Worm (Caenorhabditis elegans) whole organism, young adult: ENCODE measurements around the gene unc-33.

Source experiments
- B0261.1 ChIP-seq: sonication (generic microtip); optimal IDR thresholded peaks from 2 replicates; lab custom pipeline; 2016; ENCODE audit warnings: mild to moderate bottlenecking, missing genetic modification characterization, moderate library complexity, missing compliant biosample characterization
- C06A6.2 ChIP-seq: fragments of 200-800 bp; sonication (Bioruptor generic); conservative IDR thresholded peaks from 2 replicates; pipeline ENCODE4 v1.3.6; 2022; ENCODE audit warnings: missing genetic modification characterization, missing compliant biosample characterization
- K11D2.4 ChIP-seq: fragments of 200-800 bp; sonication (Bioruptor generic); IDR thresholded peaks from 2 replicates; pipeline ENCODE4 v1.3.6; 2022; ENCODE audit warnings: missing genetic modification reagents, missing genetic modification characterization, missing compliant biosample characterization
- T07F8.4 ChIP-seq: sonication (generic microtip); optimal IDR thresholded peaks from 2 replicates; lab custom pipeline; 2016; ENCODE audit warnings: mild to moderate bottlenecking, missing genetic modification characterization, moderate library complexity, missing compliant biosample characterization
- Y56A3A.18 ChIP-seq: fragments of 200-800 bp; sonication (Bioruptor generic); IDR thresholded peaks from 2 replicates; pipeline ENCODE4 v1.3.6; 2022; ENCODE audit warnings: missing genetic modification reagents, missing genetic modification characterization, missing compliant biosample characterization
- Y79H2A.3 ChIP-seq: fragments of 200-800 bp; sonication (Bioruptor generic); conservative IDR thresholded peaks from 2 replicates; pipeline ENCODE4 v1.3.6; 2022; ENCODE audit warnings: missing genetic modification reagents, missing genetic modification characterization, missing compliant biosample characterization
- Y95B8A.8 ChIP-seq: fragments of 200-800 bp; sonication (Bioruptor generic); IDR thresholded peaks from 2 replicates; pipeline ENCODE4 v1.3.6; 2022; ENCODE audit warnings: missing genetic modification reagents, missing genetic modification characterization, missing compliant biosample characterization
- akir-1 ChIP-seq: fragments of 200-800 bp; sonication (Bioruptor generic); optimal IDR thresholded peaks from 2 replicates; lab custom pipeline; 2018; ENCODE audit warnings: mild to moderate bottlenecking, missing genetic modification characterization, moderate library complexity, missing compliant biosample characterization
- aptf-2 ChIP-seq: fragments of 200-800 bp; sonication (Bioruptor generic); conservative IDR thresholded peaks from 2 replicates; pipeline ENCODE4 v1.3.6; 2022; ENCODE audit warnings: missing genetic modification reagents, missing genetic modification characterization, missing compliant biosample characterization
- atf-7 ChIP-seq: sonication (generic microtip); optimal IDR thresholded peaks from 2 replicates; lab custom pipeline; 2017; ENCODE audit warnings: mild to moderate bottlenecking, missing genetic modification characterization, missing compliant biosample characterization
- attf-3 ChIP-seq: fragments of 200-800 bp; sonication (Bioruptor generic); conservative IDR thresholded peaks from 2 replicates; pipeline ENCODE4 v1.3.6; 2022; ENCODE audit warnings: missing genetic modification reagents, missing genetic modification characterization, missing compliant biosample characterization
- bed-1 ChIP-seq: fragments of 200-800 bp; sonication (Bioruptor generic); IDR thresholded peaks from 2 replicates; pipeline ENCODE4 v1.3.6; 2022; ENCODE audit warnings: missing genetic modification reagents, missing genetic modification characterization, missing compliant biosample characterization
- cebp-2 ChIP-seq: fragments of 200-800 bp; sonication (Bioruptor generic); IDR thresholded peaks from 2 replicates; pipeline ENCODE4 v1.3.6; 2022; ENCODE audit warnings: missing genetic modification characterization, missing compliant biosample characterization
- ceh-79 ChIP-seq: sonication (generic microtip); optimal IDR thresholded peaks from 2 replicates; lab custom pipeline; 2017; ENCODE audit warnings: mild to moderate bottlenecking, missing genetic modification characterization, missing compliant biosample characterization
- chd-7 ChIP-seq: sonication (generic microtip); optimal IDR thresholded peaks from 2 replicates; lab custom pipeline; 2016; ENCODE audit warnings: mild to moderate bottlenecking, missing genetic modification characterization, moderate library complexity, missing compliant biosample characterization
- egl-18 ChIP-seq: fragments of 200-800 bp; sonication (Bioruptor generic); IDR thresholded peaks from 2 replicates; pipeline ENCODE4 v1.3.6; 2022; ENCODE audit warnings: missing genetic modification reagents, missing genetic modification characterization, missing compliant biosample characterization
- fkh-3 ChIP-seq: sonication (generic microtip); optimal IDR thresholded peaks from 2 replicates; lab custom pipeline; 2016; ENCODE audit warnings: mild to moderate bottlenecking, missing genetic modification characterization, missing compliant biosample characterization
- gei-17 ChIP-seq: fragments of 200-800 bp; sonication (Bioruptor generic); optimal IDR thresholded peaks from 2 replicates; lab custom pipeline; 2018; ENCODE audit warnings: mild to moderate bottlenecking, missing genetic modification characterization, missing compliant biosample characterization
- hmg-20 ChIP-seq: fragments of 200-800 bp; sonication (Bioruptor generic); IDR thresholded peaks from 2 replicates; pipeline ENCODE4 v1.3.6; 2022; ENCODE audit warnings: missing genetic modification reagents, missing genetic modification characterization, missing compliant biosample characterization
- hrde-1 ChIP-seq: sonication (generic microtip); optimal IDR thresholded peaks from 2 replicates; lab custom pipeline; 2016; ENCODE audit warnings: missing genetic modification characterization, mild to moderate bottlenecking, missing compliant biosample characterization, moderate library complexity, missing genotype, missing genetic modification reagents, borderline replicate concordance
- lag-1 ChIP-seq: fragments of 200-800 bp; sonication (Bioruptor generic); IDR thresholded peaks from 2 replicates; pipeline ENCODE4 v1.3.6; 2022; ENCODE audit warnings: missing genetic modification reagents, missing genetic modification characterization, missing compliant biosample characterization
- lin-26 ChIP-seq: fragments of 200-800 bp; sonication (Bioruptor generic); IDR thresholded peaks from 2 replicates; pipeline ENCODE4 v1.3.6; 2022; ENCODE audit warnings: missing genetic modification reagents, missing genetic modification characterization, missing compliant biosample characterization
- lin-35 ChIP-seq, 3 experiments: fragments of 150-350 bp in 2 of 3; sonication (generic microtip) in 1 of 3; optimal IDR thresholded peaks; 2 replicates each; lab custom pipeline; 2014 to 2018; ENCODE audit warnings: missing biosample characterization in 3 of 3, missing genetic modification characterization in 3 of 3, missing genetic modification reagents in 3 of 3
- lin-54 ChIP-seq: fragments of 200-800 bp; sonication (Bioruptor generic); optimal IDR thresholded peaks from 2 replicates; lab custom pipeline; 2018; ENCODE audit warnings: mild to moderate bottlenecking, missing genetic modification characterization, missing compliant biosample characterization
- lir-1 ChIP-seq: fragments of 200-800 bp; sonication (Bioruptor generic); conservative IDR thresholded peaks from 2 replicates; pipeline ENCODE4 v1.3.6; 2022; ENCODE audit warnings: missing genetic modification reagents, missing genetic modification characterization, missing compliant biosample characterization
- mel-28 ChIP-seq: sonication (generic microtip); optimal IDR thresholded peaks from 2 replicates; lab custom pipeline; 2016; ENCODE audit warnings: borderline replicate concordance, mild to moderate bottlenecking, missing genetic modification characterization, missing compliant biosample characterization
- mes-4 ChIP-seq: sonication (generic microtip); optimal IDR thresholded peaks from 2 replicates; lab custom pipeline; 2016; ENCODE audit warnings: missing genotype, missing genetic modification characterization, missing compliant biosample characterization
- nhr-179 ChIP-seq: sonication (generic microtip); optimal IDR thresholded peaks from 2 replicates; lab custom pipeline; 2016; ENCODE audit warnings: mild to moderate bottlenecking, missing genetic modification characterization, missing compliant biosample characterization
- nhr-80 ChIP-seq: sonication (generic microtip); optimal IDR thresholded peaks from 2 replicates; lab custom pipeline; 2016; ENCODE audit warnings: missing genetic modification characterization, missing compliant biosample characterization
- pbrm-1 ChIP-seq: fragments of 200-800 bp; sonication (Bioruptor generic); IDR thresholded peaks from 2 replicates; pipeline ENCODE4 v1.3.6; 2022; ENCODE audit warnings: missing genetic modification reagents, missing genetic modification characterization, missing compliant biosample characterization
- rcor-1 ChIP-seq: fragments of 200-800 bp; sonication (Bioruptor generic); IDR thresholded peaks from 2 replicates; pipeline ENCODE4 v1.3.6; 2022; ENCODE audit warnings: missing genetic modification reagents, missing genetic modification characterization, missing compliant biosample characterization
- rec-8 ChIP-seq, 2 experiments: sonication (generic microtip); optimal IDR thresholded peaks; 2 replicates each; lab custom pipeline; 2016; ENCODE audit warnings: mild to moderate bottlenecking in 2 of 2, missing genetic modification characterization in 2 of 2, missing genetic modification reagents in 2 of 2, missing genotype in 2 of 2, missing biosample characterization in 1 of 2, missing compliant biosample characterization in 1 of 2, moderate library complexity in 1 of 2
- repo-1 ChIP-seq: sonication (generic microtip); optimal IDR thresholded peaks from 2 replicates; lab custom pipeline; 2017; ENCODE audit warnings: mild to moderate bottlenecking, missing genetic modification characterization, missing compliant biosample characterization
- rpc-1 ChIP-seq, 2 experiments: fragments of 150-350 bp in 1 of 2; sonication (generic microtip) in 1 of 2; optimal IDR thresholded peaks; 2 replicates each; lab custom pipeline; 2014 to 2018; ENCODE audit warnings: missing biosample characterization in 1 of 2, missing genetic modification characterization in 1 of 2, missing genetic modification reagents in 1 of 2, missing genotype in 1 of 2
- somi-1 ChIP-seq: fragments of 200-800 bp; sonication (Bioruptor generic); optimal IDR thresholded peaks from 2 replicates; lab custom pipeline; 2018; ENCODE audit warnings: mild to moderate bottlenecking, missing genetic modification characterization, missing compliant biosample characterization
- tlf-1 ChIP-seq: fragments of 200-800 bp; sonication (Bioruptor generic); optimal IDR thresholded peaks from 2 replicates; lab custom pipeline; 2018; ENCODE audit warnings: mild to moderate bottlenecking, missing genetic modification characterization, missing compliant biosample characterization
- unc-62 ChIP-seq: fragments of 150-350 bp; optimal IDR thresholded peaks from 2 replicates; lab custom pipeline; 2014; ENCODE audit warnings: missing biosample characterization, missing genetic modification reagents, missing genetic modification characterization
- ztf-22 ChIP-seq: fragments of 200-800 bp; sonication (Bioruptor generic); optimal IDR thresholded peaks from 2 replicates; lab custom pipeline; 2018; ENCODE audit warnings: mild to moderate bottlenecking, missing genetic modification characterization, moderate library complexity, missing compliant biosample characterization
- ztf-26 ChIP-seq: sonication (generic microtip); optimal IDR thresholded peaks from 2 replicates; lab custom pipeline; 2017; ENCODE audit warnings: missing genetic modification characterization, missing compliant biosample characterization
- ztf-28 ChIP-seq: fragments of 200-800 bp; sonication (Bioruptor generic); IDR thresholded peaks from 2 replicates; pipeline ENCODE4 v1.3.6; 2022; ENCODE audit warnings: missing genetic modification reagents, missing genetic modification characterization, missing compliant biosample characterization

The unc-33 gene

ce11 chrIV:3505940-3506339 lies 10.7 kb upstream of the unc-33 start (continued):
- TF ChIP-seq hmg-20 (GFP tag; lab: Robert Waterston, UW) (no peak), lag-1 (no peak), nhr-179 (tag; lab: Kevin White, UChicago) (no peak), rcor-1 (GFP tag; lab: Robert Waterston, UW) (0 out of 2 replicates have a peak, but pooled peaks have one; percentile 6), fkh-3 (tag; lab: Kevin White, UChicago) (no peak), repo-1 (tag; lab: Kevin White, UChicago) (no peak), ztf-22 (GFP tag; lab: Kevin White, UChicago) (no peak), tlf-1 (no peak), Y79H2A.3 (GFP tag; lab: Robert Waterston, UW) (no peak), B0261.1 (tag; lab: Kevin White, UChicago) (no peak), ztf-28 (GFP tag; lab: Robert Waterston, UW) (no peak), gei-17 (GFP tag; lab: Kevin White, UChicago) (no peak), egl-18 (no peak), bed-1 (GFP tag; lab: Robert Waterston, UW) (no peak), mel-28 (tag; lab: Kevin White, UChicago) (no peak), akir-1 (GFP tag; lab: Kevin White, UChicago) (no peak), lin-54 (GFP tag; lab: Kevin White, UChicago) (no peak), atf-7 (tag; lab: Kevin White, UChicago) (peak; percentile 32), ceh-79 (tag; lab: Kevin White, UChicago) (no peak), lin-26 (GFP tag; lab: Robert Waterston, UW) (no peak), Y95B8A.8 (GFP tag; lab: Robert Waterston, UW) (no peak), Y56A3A.18 (GFP tag; lab: Robert Waterston, UW) (no peak), lin-35 (GFP tag; optimal IDR thresholded peaks at IDR 0.05; lab: Kevin White, UChicago) (no peak), ztf-26 (no peak), somi-1 (GFP tag; lab: Kevin White, UChicago) (no peak), hrde-1 (peak; percentile 24), nhr-80 (tag; lab: Kevin White, UChicago) (no peak), attf-3 (GFP tag; lab: Robert Waterston, UW) (no peak), aptf-2 (GFP tag; lab: Robert Waterston, UW) (no peak), rpc-1 (optimal IDR thresholded peaks at IDR 0.05; lab: Kevin White, UChicago) (no peak), rpc-1 (tag; optimal IDR thresholded peaks at IDR 0.05; lab: Kevin White, UChicago) (no peak), mes-4 (tag; lab: Kevin White, UChicago) (no peak), chd-7 (tag; lab: Kevin White, UChicago) (peak; percentile 30), rec-8 (tag; optimal IDR thresholded peaks at IDR 0.05; lab: Kevin White, UChicago) (no peak), unc-62 (GFP tag; lab: Kevin White, UChicago) (no peak), T07F8.4 (tag; lab: Kevin White, UChicago) (no peak), pbrm-1 (0 out of 2 replicates have a peak, but pooled peaks have one; percentile 38), cebp-2 (GFP tag; lab: Robert Waterston, UW) (no peak), C06A6.2 (GFP tag; lab: Robert Waterston, UW) (no peak), K11D2.4 (GFP tag; lab: Robert Waterston, UW) (no peak), lir-1 (GFP tag; lab: Robert Waterston, UW) (no peak)
